Fruit fly (Drosophila melanogaster) whole organism, embryonic: ENCODE results near the gene Crys.
A peak's percentile ranks its signal among the peaks of the same experiment; 100 is the strongest.

Experiments
- Abd-B ChIP-seq: fragments of 200-800 bp; sonication (Bioruptor generic); optimal IDR thresholded peaks from 2 replicates; lab custom pipeline; 2018; ENCODE audit warnings: missing biosample characterization, mild to moderate bottlenecking, missing genetic modification characterization, moderate library complexity
- Atf-2 ChIP-seq: fragments of 200-800 bp; sonication (Bioruptor generic); optimal IDR thresholded peaks from 2 replicates; lab custom pipeline; 2016; ENCODE audit warnings: missing biosample characterization, missing genetic modification characterization
- Blimp-1 ChIP-seq: fragments of 200-800 bp; sonication (Bioruptor generic); optimal IDR thresholded peaks from 3 replicates; lab custom pipeline; 2018; ENCODE audit warnings: missing biosample characterization, missing genetic modification characterization, mild to moderate bottlenecking, moderate library complexity, missing genetic modification reagents
- CG1024 ChIP-seq: fragments of 200-800 bp; sonication (Bioruptor generic); IDR thresholded peaks from 2 replicates; pipeline ENCODE4 v1.3.6; 2022; ENCODE audit warnings: missing biosample characterization, missing genetic modification characterization
- CG10565 ChIP-seq: fragments of 200-800 bp; sonication (Bioruptor generic); optimal IDR thresholded peaks from 3 replicates; lab custom pipeline; 2016; ENCODE audit warnings: missing biosample characterization, mild to moderate bottlenecking, missing genetic modification characterization
- CG10959 ChIP-seq: fragments of 200-800 bp; sonication (Bioruptor generic); IDR thresholded peaks from 2 replicates; pipeline ENCODE4 v1.3.6; 2022; ENCODE audit warnings: missing biosample characterization, missing genetic modification characterization
- CG11560 ChIP-seq: fragments of 200-800 bp; sonication (Bioruptor generic); IDR thresholded peaks from 3 replicates; pipeline ENCODE4 v1.3.6; 2022; ENCODE audit warnings: missing biosample characterization, missing genetic modification characterization
- CG1603 ChIP-seq: fragments of 200-800 bp; sonication (Bioruptor generic); optimal IDR thresholded peaks from 2 replicates; lab custom pipeline; 2019; ENCODE audit warnings: missing biosample characterization, mild to moderate bottlenecking, missing genetic modification characterization, moderate library complexity
- CG17359 ChIP-seq: fragments of 200-800 bp; sonication (Bioruptor generic); optimal IDR thresholded peaks from 3 replicates; lab custom pipeline; 2018; ENCODE audit warnings: missing biosample characterization, mild to moderate bottlenecking, missing genetic modification characterization, moderate library complexity
- CG17612 ChIP-seq: fragments of 200-800 bp; sonication (Bioruptor generic); IDR thresholded peaks from 2 replicates; pipeline ENCODE4 v1.3.6; 2022; ENCODE audit warnings: missing biosample characterization, missing genetic modification characterization
- CG1792 ChIP-seq: fragments of 200-800 bp; sonication (Bioruptor generic); optimal IDR thresholded peaks from 2 replicates; lab custom pipeline; 2016; ENCODE audit warnings: missing biosample characterization, missing genetic modification characterization
- CG1832 ChIP-seq: fragments of 200-800 bp; sonication (Bioruptor generic); optimal IDR thresholded peaks from 2 replicates; lab custom pipeline; 2017; ENCODE audit warnings: missing biosample characterization, mild to moderate bottlenecking, missing genetic modification characterization, inconsistent platforms
- CG2129 ChIP-seq: fragments of 200-800 bp; sonication (Bioruptor generic); IDR thresholded peaks from 2 replicates; pipeline ENCODE4 v1.3.6; 2022; ENCODE audit warnings: missing biosample characterization, missing genetic modification characterization; ENCODE audit not compliant: partially characterized antibody
- CG2199 ChIP-seq: fragments of 200-800 bp; sonication (Bioruptor generic); IDR thresholded peaks from 3 replicates; pipeline ENCODE4 v1.3.6; 2022; ENCODE audit warnings: missing biosample characterization, missing genetic modification characterization
- CG30020 ChIP-seq: fragments of 200-800 bp; optimal IDR thresholded peaks from 2 replicates; lab custom pipeline; 2019; ENCODE audit warnings: missing biosample characterization, mild to moderate bottlenecking, missing genetic modification characterization, moderate library complexity
- CG3065 ChIP-seq: fragments of 200-800 bp; sonication (Bioruptor generic); optimal IDR thresholded peaks from 2 replicates; lab custom pipeline; 2016; ENCODE audit warnings: missing biosample characterization, missing genetic modification characterization
- CG31388 ChIP-seq: fragments of 200-800 bp; sonication (Bioruptor generic); optimal IDR thresholded peaks from 2 replicates; lab custom pipeline; 2016; ENCODE audit warnings: missing biosample characterization, missing genetic modification characterization
- CG3163 ChIP-seq: fragments of 200-800 bp; sonication (Bioruptor generic); optimal IDR thresholded peaks from 3 replicates; lab custom pipeline; 2016; ENCODE audit warnings: missing biosample characterization, missing genetic modification characterization
- CG33213 ChIP-seq: fragments of 200-800 bp; sonication (Bioruptor generic); optimal IDR thresholded peaks from 3 replicates; lab custom pipeline; 2016; ENCODE audit warnings: missing biosample characterization, missing genetic modification characterization
- CG6813 ChIP-seq: fragments of 200-800 bp; sonication (Bioruptor generic); optimal IDR thresholded peaks from 2 replicates; lab custom pipeline; 2017; ENCODE audit warnings: missing biosample characterization, missing genetic modification characterization, mild to moderate bottlenecking, moderate library complexity, missing genetic modification reagents
- CG8281 ChIP-seq: fragments of 200-800 bp; sonication (Bioruptor generic); optimal IDR thresholded peaks from 2 replicates; lab custom pipeline; 2018; ENCODE audit warnings: missing biosample characterization, mild to moderate bottlenecking, missing genetic modification characterization, moderate library complexity
- CG8359 ChIP-seq: fragments of 200-800 bp; sonication (Bioruptor generic); optimal IDR thresholded peaks from 2 replicates; lab custom pipeline; 2017; ENCODE audit warnings: missing biosample characterization, mild to moderate bottlenecking, missing genetic modification characterization, borderline replicate concordance
- CG8478 ChIP-seq: fragments of >200 bp; optimal IDR thresholded peaks from 2 replicates; lab custom pipeline; 2018
- CG9876 ChIP-seq: fragments of 200-800 bp; sonication (Bioruptor generic); optimal IDR thresholded peaks from 2 replicates; lab custom pipeline; 2016; ENCODE audit warnings: missing biosample characterization, missing genetic modification characterization
- Dad ChIP-seq: fragments of 200-800 bp; sonication (Bioruptor generic); optimal IDR thresholded peaks from 3 replicates; lab custom pipeline; 2016; ENCODE audit warnings: missing biosample characterization, missing genetic modification characterization
- Dip3 ChIP-seq: fragments of 200-800 bp; sonication (Bioruptor generic); optimal IDR thresholded peaks from 3 replicates; lab custom pipeline; 2016; ENCODE audit warnings: missing biosample characterization, missing genetic modification characterization
- Doc2 ChIP-seq: fragments of 200-800 bp; sonication (Bioruptor generic); IDR thresholded peaks from 2 replicates; pipeline ENCODE4 v1.3.6; 2022; ENCODE audit warnings: missing biosample characterization, missing genetic modification characterization
- Gug ChIP-seq: fragments of 200-800 bp; sonication (Bioruptor generic); IDR thresholded peaks from 4 replicates; pipeline ENCODE4 v1.3.6; 2022; ENCODE audit warnings: missing biosample characterization, missing genetic modification characterization
- HLH3B ChIP-seq: fragments of 200-800 bp; sonication (Bioruptor generic); IDR thresholded peaks from 2 replicates; pipeline ENCODE4 v1.3.6; 2022; ENCODE audit warnings: missing biosample characterization, missing genetic modification characterization
- MBD-R2 ChIP-seq: fragments of 200-800 bp; sonication (Bioruptor generic); IDR thresholded peaks from 2 replicates; pipeline ENCODE4 v1.3.6; 2022; ENCODE audit warnings: missing biosample characterization, missing genetic modification characterization
- Neu2 ChIP-seq: fragments of 200-800 bp; sonication (Bioruptor generic); optimal IDR thresholded peaks from 3 replicates; lab custom pipeline; 2016; ENCODE audit warnings: missing biosample characterization, missing genetic modification characterization, borderline replicate concordance
- Ravus ChIP-seq: fragments of 200-800 bp; sonication (Bioruptor generic); IDR thresholded peaks from 2 replicates; pipeline ENCODE4 v1.3.6; 2022; ENCODE audit warnings: missing biosample characterization, missing genetic modification characterization
- Spps ChIP-seq: fragments of 200-800 bp; sonication (Bioruptor generic); optimal IDR thresholded peaks from 2 replicates; lab custom pipeline; 2018; ENCODE audit warnings: missing biosample characterization, mild to moderate bottlenecking, missing genetic modification characterization
- Sry-δ ChIP-seq: fragments of 200-800 bp; sonication (Bioruptor generic); optimal IDR thresholded peaks from 2 replicates; lab custom pipeline; 2016; ENCODE audit warnings: missing biosample characterization, missing genetic modification characterization
- Taf1 ChIP-seq: fragments of 200-800 bp; sonication (Bioruptor generic); IDR thresholded peaks from 2 replicates; pipeline ENCODE4 v1.3.6; 2022; ENCODE audit warnings: missing biosample characterization, missing genetic modification characterization
- ato ChIP-seq: fragments of 200-800 bp; sonication (Bioruptor generic); IDR thresholded peaks from 2 replicates; pipeline ENCODE4 v1.3.6; 2022; ENCODE audit warnings: missing biosample characterization, missing genetic modification characterization; ENCODE audit not compliant: partially characterized antibody
- br ChIP-seq: fragments of >200 bp; optimal IDR thresholded peaks from 2 replicates; lab custom pipeline; 2017
- chm ChIP-seq: fragments of 200-800 bp; sonication (Bioruptor generic); IDR thresholded peaks from 2 replicates; pipeline ENCODE4 v1.3.6; 2022; ENCODE audit warnings: missing biosample characterization, missing genetic modification characterization
- dysf ChIP-seq: fragments of 200-800 bp; sonication (Bioruptor generic); IDR thresholded peaks from 3 replicates; pipeline ENCODE4 v1.3.6; 2022; ENCODE audit warnings: missing biosample characterization, missing genetic modification characterization
- gro ChIP-seq: fragments of 200-800 bp; sonication (Bioruptor generic); optimal IDR thresholded peaks from 2 replicates; lab custom pipeline; 2016; ENCODE audit warnings: missing biosample characterization, missing genetic modification characterization
- her ChIP-seq: fragments of 200-800 bp; sonication (Bioruptor generic); optimal IDR thresholded peaks from 2 replicates; lab custom pipeline; 2016; ENCODE audit warnings: missing biosample characterization, missing genetic modification characterization
- klu ChIP-seq: fragments of 200-800 bp; sonication (Bioruptor generic); IDR thresholded peaks from 2 replicates; pipeline ENCODE4 v1.3.6; 2022; ENCODE audit warnings: missing biosample characterization, missing genetic modification characterization
- mirr ChIP-seq: fragments of 200-800 bp; sonication (Bioruptor generic); optimal IDR thresholded peaks from 3 replicates; lab custom pipeline; 2018; ENCODE audit warnings: missing biosample characterization, mild to moderate bottlenecking, missing genetic modification characterization
- nom ChIP-seq: fragments of 200-800 bp; sonication (Bioruptor generic); optimal IDR thresholded peaks from 2 replicates; lab custom pipeline; 2017; ENCODE audit warnings: missing biosample characterization, missing genetic modification characterization, mild to moderate bottlenecking, moderate library complexity, missing genetic modification reagents
- pan ChIP-seq, 4 experiments: fragments of >200 bp in 3 of 4; fragments of 200-800 bp in 1 of 4; sonication (Bioruptor generic) in 1 of 4; optimal IDR thresholded peaks in 3 of 4; IDR thresholded peaks in 1 of 4; 2 replicates each; pipeline versions ENCODE4 v1.3.6 to Lab custom; 2017 to 2022; ENCODE audit warnings: missing biosample characterization in 2 of 4, missing genetic modification characterization in 2 of 4, mixed read lengths in 1 of 4
- phol ChIP-seq: fragments of 200-800 bp; sonication (Bioruptor generic); optimal IDR thresholded peaks from 3 replicates; lab custom pipeline; 2018; ENCODE audit warnings: missing biosample characterization, mild to moderate bottlenecking, missing genetic modification characterization, moderate library complexity
- pita ChIP-seq: fragments of 200-800 bp; sonication (Bioruptor generic); optimal IDR thresholded peaks from 2 replicates; lab custom pipeline; 2017; ENCODE audit warnings: missing biosample characterization, mild to moderate bottlenecking, missing genetic modification characterization
- run ChIP-seq: fragments of 200-800 bp; sonication (Bioruptor generic); optimal IDR thresholded peaks from 3 replicates; lab custom pipeline; 2018; ENCODE audit warnings: missing biosample characterization, mild to moderate bottlenecking, missing genetic modification characterization
- sens-2 ChIP-seq: fragments of 200-800 bp; sonication (Bioruptor generic); IDR thresholded peaks from 2 replicates; pipeline ENCODE4 v1.3.6; 2022; ENCODE audit warnings: missing biosample characterization, missing genetic modification characterization
- tap ChIP-seq: fragments of 200-800 bp; optimal IDR thresholded peaks from 3 replicates; lab custom pipeline; 2019; ENCODE audit warnings: missing biosample characterization, mild to moderate bottlenecking, missing genetic modification characterization, moderate library complexity
- tio ChIP-seq: fragments of 200-800 bp; sonication (Bioruptor generic); optimal IDR thresholded peaks from 2 replicates; lab custom pipeline; 2017; ENCODE audit warnings: missing biosample characterization, missing genetic modification characterization, inconsistent platforms

Crys gene

dm6 chr2L:11970853-11971397, 27.0 kb downstream of the Crys start (continued):
- TF ChIP-seq br (lab: Kevin White, UChicago) (no peak), CG2129 (GFP tag; lab: Robert Waterston, UW) (no peak), CG33213 (GFP tag; lab: Kevin White, UChicago) (no peak), ato (peak; percentile 7; the same call in 1 of the 2 replicates), Dip3 (GFP tag; lab: Kevin White, UChicago) (no peak), pita (GFP tag; lab: Kevin White, UChicago) (no peak), Atf-2 (GFP tag; lab: Kevin White, UChicago) (no peak), CG1024 (GFP tag; lab: Robert Waterston, UW) (peak; percentile 25; the same call in 1 of the 2 replicates), pan (optimal IDR thresholded peaks at IDR 0.05; lab: Kevin White, UChicago) (no peak), pan (GFP tag; optimal IDR thresholded peaks at IDR 0.05 in 1 of 2, IDR thresholded peaks at IDR 0.05 in 1 of 2) (peak in 1 of 2 experiments; percentile 28), CG17612 (no peak), Gug (GFP tag; lab: Robert Waterston, UW) (0 out of 4 replicates have a peak, but pooled peaks have one; percentile 7), CG3065 (no peak), CG17359 (tag; lab: Kevin White, UChicago) (peak; percentile 3), Taf1 (GFP tag; lab: Robert Waterston, UW) (no peak), mirr (GFP tag; lab: Kevin White, UChicago) (peak; percentile 67), phol (tag; lab: Kevin White, UChicago) (no peak), her (peak; percentile 32), CG6813 (GFP tag; lab: Kevin White, UChicago) (no peak), CG1832 (GFP tag; lab: Kevin White, UChicago) (peak; percentile 92), chm (GFP tag; lab: Robert Waterston, UW) (peak; percentile 65), Ravus (GFP tag; lab: Robert Waterston, UW) (no peak), nom (GFP tag; lab: Kevin White, UChicago) (peak; percentile 27), MBD-R2 (GFP tag; lab: Robert Waterston, UW) (0 out of 2 replicates have a peak, but pooled peaks have one; percentile 10), CG8478 (lab: Kevin White, UChicago) (peak; percentile 92), CG30020 (tag; lab: Kevin White, UChicago) (no peak), Spps (tag; lab: Kevin White, UChicago) (no peak), CG1603 (tag; lab: Kevin White, UChicago) (peak; percentile 9), CG2199 (GFP tag; lab: Robert Waterston, UW) (peak; percentile 85; the same call in 2 of the 3 replicates), gro (no peak), CG1792 (GFP tag; lab: Kevin White, UChicago) (no peak), run (tag; lab: Kevin White, UChicago) (no peak), CG9876 (GFP tag; lab: Kevin White, UChicago) (no peak), tap (tag; lab: Kevin White, UChicago) (no peak), Neu2 (GFP tag; lab: Kevin White, UChicago) (no peak), HLH3B (peak; percentile 47; the same call in 1 of the 2 replicates), Abd-B (GFP tag; lab: Kevin White, UChicago) (no peak), CG11560 (tag; lab: Robert Waterston, UW) (no peak), tio (GFP tag; lab: Kevin White, UChicago) (no peak), dysf (GFP tag; lab: Robert Waterston, UW) (no peak), Doc2 (no peak), CG8359 (GFP tag; lab: Kevin White, UChicago) (peak; percentile 27), Blimp-1 (GFP tag; lab: Kevin White, UChicago) (peak; percentile 15), CG31388 (GFP tag; lab: Kevin White, UChicago) (no peak), Dad (GFP tag; lab: Kevin White, UChicago) (no peak), CG10959 (GFP tag; lab: Robert Waterston, UW) (no peak), sens-2 (no peak), CG3163 (GFP tag; lab: Kevin White, UChicago) (peak; percentile 99), Sry-δ (no peak), CG8281 (no peak), klu (GFP tag; lab: Robert Waterston, UW) (no peak), CG10565 (GFP tag; lab: Kevin White, UChicago) (no peak)
